Fruit fly (Drosophila melanogaster) whole organism, wandering third instar larva: ENCODE data around the gene Mst36Fa.

Experiments used
- Abd-B ChIP-seq: fragments of >200 bp; optimal IDR thresholded peaks from 2 replicates; lab custom pipeline; 2017; ENCODE audit warnings: missing biosample characterization, missing genetic modification characterization
- CG32264 ChIP-seq: fragments of 200-800 bp; sonication (Bioruptor generic); optimal IDR thresholded peaks from 2 replicates; lab custom pipeline; 2016; ENCODE audit warnings: missing biosample characterization, missing genetic modification characterization
- CG9705 ChIP-seq: fragments of 200-800 bp; sonication (Bioruptor generic); optimal IDR thresholded peaks from 2 replicates; lab custom pipeline; 2018; ENCODE audit warnings: missing biosample characterization, mild to moderate bottlenecking, missing genetic modification characterization
- CrebA ChIP-seq: fragments of 200-800 bp; sonication (Bioruptor generic); optimal IDR thresholded peaks from 2 replicates; lab custom pipeline; 2016; ENCODE audit warnings: missing biosample characterization, mild to moderate bottlenecking, missing genetic modification characterization, borderline replicate concordance
- Dfd ChIP-seq: fragments of >200 bp; optimal IDR thresholded peaks from 2 replicates; lab custom pipeline; 2017; ENCODE audit warnings: missing biosample characterization, missing genetic modification characterization
- Dif ChIP-seq: fragments of 200-275, 200-300 bp; sonication (Bioruptor generic); optimal IDR thresholded peaks from 2 replicates; lab custom pipeline; 2018; ENCODE audit warnings: missing biosample characterization, missing genetic modification characterization; ENCODE audit not compliant: partially characterized antibody
- GATAd ChIP-seq: sonication (Bioruptor generic); optimal IDR thresholded peaks from 2 replicates; lab custom pipeline; 2016; ENCODE audit warnings: missing biosample characterization, missing genetic modification characterization
- Hnf4 ChIP-seq: fragments of 200-800 bp; sonication (Bioruptor generic); optimal IDR thresholded peaks from 2 replicates; lab custom pipeline; 2016; ENCODE audit warnings: missing biosample characterization, mild to moderate bottlenecking, missing genetic modification characterization
- Hr78 ChIP-seq: fragments of >200 bp; optimal IDR thresholded peaks from 2 replicates; lab custom pipeline; 2017; ENCODE audit warnings: missing biosample characterization, missing genetic modification characterization
- Hr83 ChIP-seq: fragments of 200-300 bp; sonication (Bioruptor generic); optimal IDR thresholded peaks from 2 replicates; lab custom pipeline; 2016; ENCODE audit warnings: missing biosample characterization, mild to moderate bottlenecking, missing genetic modification characterization, moderate library complexity; ENCODE audit not compliant: poor library complexity, severe bottlenecking
- Jra ChIP-seq: sonication (Bioruptor generic); optimal IDR thresholded peaks from 2 replicates; lab custom pipeline; 2016; ENCODE audit warnings: missing biosample characterization, missing genetic modification characterization
- Myc ChIP-seq: fragments of >200 bp; optimal IDR thresholded peaks from 2 replicates; lab custom pipeline; 2017
- Rel ChIP-seq, 2 experiments: fragments of 200-800 bp; sonication (Bioruptor generic) in 1 of 2; optimal IDR thresholded peaks; 2 replicates in 1 of 2; 3 replicates in 1 of 2; lab custom pipeline; 2016 to 2019; ENCODE audit warnings: mild to moderate bottlenecking in 2 of 2, missing biosample characterization in 2 of 2, missing genetic modification characterization in 2 of 2, moderate library complexity in 1 of 2
- Vsx2 ChIP-seq: fragments of 200-300, 225-300 bp; sonication (Bioruptor generic); optimal IDR thresholded peaks from 2 replicates; lab custom pipeline; 2018; ENCODE audit warnings: missing biosample characterization, missing genetic modification characterization; ENCODE audit not compliant: partially characterized antibody
- brk ChIP-seq: fragments of 200-800 bp; sonication (Bioruptor generic); optimal IDR thresholded peaks from 2 replicates; lab custom pipeline; 2016; ENCODE audit warnings: missing biosample characterization, mild to moderate bottlenecking, missing genetic modification characterization
- dl ChIP-seq, 2 experiments: fragments of 175-275, 200-275 bp in 1 of 2; fragments of 200-275 bp in 1 of 2; sonication (Bioruptor generic); optimal IDR thresholded peaks; lab custom pipeline; 2018; ENCODE audit warnings: mild to moderate bottlenecking in 2 of 2, missing biosample characterization in 2 of 2, missing genetic modification characterization in 2 of 2, moderate library complexity in 2 of 2; ENCODE audit not compliant: partially characterized antibody in 2 of 2, insufficient read depth in 1 of 2
- dmrt93B ChIP-seq: fragments of 200-800 bp; sonication (Bioruptor generic); optimal IDR thresholded peaks from 2 replicates; lab custom pipeline; 2018; ENCODE audit warnings: missing biosample characterization, mild to moderate bottlenecking, missing genetic modification characterization
- dsf ChIP-seq: sonication (Bioruptor generic); optimal IDR thresholded peaks from 2 replicates; lab custom pipeline; 2016; ENCODE audit warnings: missing biosample characterization, missing genetic modification characterization, borderline replicate concordance
- foxo ChIP-seq, 2 experiments: fragments of 200-800 bp; sonication (Bioruptor generic); optimal IDR thresholded peaks; 2 replicates in 1 of 2; 3 replicates in 1 of 2; lab custom pipeline; 2016 to 2017; ENCODE audit warnings: missing biosample characterization in 2 of 2, missing genetic modification characterization in 2 of 2
- fru ChIP-seq: fragments of 200-800 bp; sonication (Bioruptor generic); optimal IDR thresholded peaks from 3 replicates; lab custom pipeline; 2016; ENCODE audit warnings: missing biosample characterization, mild to moderate bottlenecking, missing genetic modification characterization
- h ChIP-seq: fragments of 200-800 bp; sonication (Bioruptor generic); optimal IDR thresholded peaks from 3 replicates; lab custom pipeline; 2016; ENCODE audit warnings: missing biosample characterization, mild to moderate bottlenecking, missing genetic modification characterization
- jim ChIP-seq: fragments of 175-275, 200-325 bp; sonication (Bioruptor generic); optimal IDR thresholded peaks from 2 replicates; lab custom pipeline; 2016; ENCODE audit warnings: missing biosample characterization, mild to moderate bottlenecking, missing genetic modification characterization
- lola ChIP-seq: fragments of >200 bp; optimal IDR thresholded peaks from 2 replicates; lab custom pipeline; 2017; ENCODE audit warnings: missing biosample characterization, missing genetic modification characterization
- pan ChIP-seq: fragments of >200 bp; optimal IDR thresholded peaks from 2 replicates; lab custom pipeline; 2017
- psq ChIP-seq: fragments of 200-800 bp; sonication (Bioruptor generic); optimal IDR thresholded peaks from 3 replicates; lab custom pipeline; 2017; ENCODE audit warnings: missing biosample characterization, mild to moderate bottlenecking, missing genetic modification characterization, moderate library complexity
- rgr ChIP-seq: fragments of 200-800 bp; sonication (Bioruptor generic); optimal IDR thresholded peaks from 3 replicates; lab custom pipeline; 2016; ENCODE audit warnings: missing biosample characterization, mild to moderate bottlenecking, missing genetic modification characterization
- sage ChIP-seq: fragments of 200-800 bp; sonication (Bioruptor generic); optimal IDR thresholded peaks from 2 replicates; lab custom pipeline; 2016; ENCODE audit warnings: missing biosample characterization, mild to moderate bottlenecking, missing genetic modification characterization
- sv ChIP-seq: fragments of 200-800 bp; sonication (Bioruptor generic); optimal IDR thresholded peaks from 3 replicates; lab custom pipeline; 2016; ENCODE audit warnings: missing biosample characterization, missing genetic modification characterization
- usp ChIP-seq: fragments of >200 bp; optimal IDR thresholded peaks from 2 replicates; lab custom pipeline; 2017; ENCODE audit warnings: missing biosample characterization, missing genetic modification characterization
- woc ChIP-seq: sonication (Bioruptor generic); optimal IDR thresholded peaks from 2 replicates; lab custom pipeline; 2016; ENCODE audit warnings: missing biosample characterization, mild to moderate bottlenecking, missing genetic modification characterization

Gene Mst36Fa

DNA sequence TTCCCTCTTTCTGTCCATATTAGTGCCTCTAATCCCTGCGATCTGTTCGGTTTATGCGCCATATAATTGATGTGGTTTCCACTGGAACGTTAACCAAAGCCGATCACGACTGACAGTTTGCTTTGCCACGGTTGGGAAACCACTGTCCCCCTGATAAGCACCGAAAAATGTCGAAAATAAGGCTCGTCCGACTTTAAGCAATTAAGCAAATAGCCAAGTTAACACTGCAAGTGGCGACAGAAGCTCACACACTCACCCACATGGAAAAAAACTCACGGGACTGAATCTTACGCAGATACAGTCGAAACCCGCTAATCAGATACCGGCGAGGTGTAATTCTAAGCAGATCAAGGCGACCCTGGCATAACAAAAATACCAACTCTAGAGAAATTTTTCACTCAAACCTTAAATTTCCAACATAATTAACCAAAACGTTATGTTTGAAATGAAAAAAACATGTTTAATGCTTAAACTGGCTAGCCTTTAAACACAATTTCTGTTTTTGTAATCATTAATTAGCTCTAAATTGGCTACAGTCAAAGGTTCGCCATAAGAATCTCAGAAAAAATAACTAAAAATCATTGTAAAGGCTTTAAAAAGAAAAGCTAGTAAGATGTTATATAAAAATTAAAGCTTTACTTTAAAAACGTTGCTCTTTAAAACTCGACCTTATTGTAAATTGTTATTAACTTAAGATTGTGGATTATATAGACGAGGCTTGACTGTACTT is 1.3 kb upstream of the Mst36Fa start (continued):
- TF ChIP-seq Hr83 (peak; percentile 67), h (GFP tag; lab: Kevin White, UChicago) (no peak), dsf (GFP tag; lab: Kevin White, UChicago) (no peak), foxo (GFP tag; optimal IDR thresholded peaks at IDR 0.05; lab: Kevin White, UChicago) (peak in 1 of 2 experiments; percentile 54), Jra (GFP tag; lab: Kevin White, UChicago) (peak; percentile 26), fru (GFP tag; lab: Kevin White, UChicago) (peak; percentile 56), CG32264 (GFP tag; lab: Kevin White, UChicago) (no peak), Abd-B (GFP tag; lab: Kevin White, UChicago) (no peak), psq (GFP tag; lab: Kevin White, UChicago) (peak; percentile 61), Myc (lab: Kevin White, UChicago) (no peak), sv (GFP tag; lab: Kevin White, UChicago) (peak; percentile 18), Dif (GFP tag; lab: Kevin White, UChicago) (no peak)

DNA sequence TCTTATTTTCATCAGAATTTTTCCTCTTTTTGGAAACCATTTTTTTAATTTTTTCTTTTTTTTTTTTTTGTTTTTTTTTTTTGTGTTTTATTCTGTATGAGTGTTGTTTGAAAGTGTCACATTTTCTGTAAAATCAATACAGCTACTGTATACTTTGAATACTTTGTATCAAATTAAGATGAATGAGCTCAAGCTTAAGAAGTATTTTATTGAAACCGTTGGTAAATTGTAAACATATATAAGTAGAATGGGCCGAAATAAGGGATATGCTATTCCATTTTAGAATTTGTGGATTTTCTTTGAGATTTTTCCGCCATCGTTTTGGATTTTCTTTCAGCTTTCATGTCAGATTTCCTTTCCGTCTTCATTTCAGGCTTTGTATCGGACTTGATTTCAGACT is 1.8 kb downstream of the Mst36Fa start, which contains the start of gene Mst36Fb:
Gene Mst36Fb, minus strand, starts transcription at position 101 of the 400 bp plus-strand sequence.
- TF ChIP-seq brk (GFP tag; lab: Kevin White, UChicago) (no peak), h (GFP tag; lab: Kevin White, UChicago) (no peak), GATAd (no peak), Dfd (GFP tag; lab: Kevin White, UChicago) (no peak), Myc (lab: Kevin White, UChicago) (no peak), lola (GFP tag; lab: Kevin White, UChicago) (no peak), woc (no peak), jim (GFP tag; lab: Kevin White, UChicago) (no peak), Hnf4 (GFP tag; lab: Kevin White, UChicago) (no peak), dsf (GFP tag; lab: Kevin White, UChicago) (no peak), dl (GFP tag; optimal IDR thresholded peaks at IDR 0.05; lab: Kevin White, UChicago; ENCODE audit: insufficient read depth in 1 of 2, partially characterized antibody in 2 of 2) (no peak), pan (lab: Kevin White, UChicago) (no peak), CG9705 (GFP tag; lab: Kevin White, UChicago) (no peak), Hr83 (no peak), sage (GFP tag; lab: Kevin White, UChicago) (no peak), usp (GFP tag; lab: Kevin White, UChicago) (no peak), Rel (GFP tag; optimal IDR thresholded peaks at IDR 0.05; lab: Kevin White, UChicago) (no peak), Rel (tag; optimal IDR thresholded peaks at IDR 0.05; lab: Kevin White, UChicago) (no peak), dmrt93B (GFP tag; lab: Kevin White, UChicago) (no peak)

DNA sequence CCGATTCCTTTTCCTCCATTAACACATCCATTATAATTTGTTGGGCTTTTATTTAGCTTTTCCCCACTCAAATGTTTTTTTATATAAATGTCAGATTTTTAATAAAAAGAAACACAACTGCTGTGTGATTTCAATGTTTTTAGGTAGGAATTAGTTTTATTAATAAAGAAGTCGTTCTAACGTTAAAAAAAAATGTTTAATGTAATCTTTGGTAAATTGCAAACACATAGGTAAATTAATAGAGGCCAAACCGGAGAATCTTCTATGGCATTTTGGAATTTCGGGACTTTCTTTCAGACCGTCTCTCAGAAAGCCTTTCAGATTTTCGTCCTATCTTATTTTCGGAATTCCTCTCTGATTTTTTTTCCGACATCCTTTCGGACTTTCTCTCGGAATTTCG is 3.6 kb downstream of the Mst36Fa start, which contains the start of gene CG43339:
Gene CG43339, minus strand, starts transcription at position 101 of the 400 bp plus-strand sequence.
- no peak for TF ChIP-seq Hr78 (GFP tag; lab: Kevin White, UChicago)
- no peak for TF ChIP-seq GATAd
- TF ChIP-seq lola (GFP tag; lab: Kevin White, UChicago) = no peak
- TF ChIP-seq rgr (GFP tag; lab: Kevin White, UChicago) = no peak
- TF ChIP-seq sage (GFP tag; lab: Kevin White, UChicago) = no peak
- no peak for TF ChIP-seq Vsx2 (GFP tag; lab: Kevin White, UChicago)
- no peak for TF ChIP-seq jim (GFP tag; lab: Kevin White, UChicago)

DNA sequence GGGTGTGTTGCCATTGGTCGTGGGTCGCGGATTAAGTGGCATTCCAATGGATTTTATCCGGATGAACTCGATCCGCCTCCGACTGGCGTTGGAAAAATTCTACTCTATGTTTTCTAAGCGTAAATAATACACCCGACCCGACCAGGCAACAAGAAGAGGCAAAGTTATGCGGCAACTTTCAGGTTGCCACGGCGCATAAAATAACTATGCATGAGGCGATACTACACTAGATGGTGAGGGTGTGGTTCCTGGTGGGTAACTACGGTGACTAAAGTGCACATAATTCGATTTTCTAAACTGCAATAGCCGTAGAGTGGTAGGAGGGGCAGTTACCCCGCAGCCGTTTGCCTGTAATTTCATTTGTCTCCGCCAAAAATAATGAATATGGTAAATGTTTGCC is 5.7 kb downstream of the Mst36Fa start, which contains the start of gene CG43338:
Gene CG43338, minus strand, starts transcription at position 101 of the 400 bp plus-strand sequence.
- TF ChIP-seq usp (GFP tag; lab: Kevin White, UChicago) = no peak
- no peak for TF ChIP-seq CrebA (GFP tag; lab: Kevin White, UChicago)
